Fruit fly (Drosophila melanogaster) whole organism, embryonic: ENCODE measurements around the gene Alg11.
A peak's percentile ranks its signal among the peaks of the same experiment; 100 is the strongest.

Experiments used
- Awh ChIP-seq: fragments of 200-800 bp; sonication (Bioruptor generic); IDR thresholded peaks from 2 replicates; pipeline ENCODE4, ENCODE4 v1.3.6; 2022; ENCODE audit warnings: missing biosample characterization, missing genetic modification characterization
- CG10565 ChIP-seq: fragments of 200-800 bp; sonication (Bioruptor generic); optimal IDR thresholded peaks from 3 replicates; lab custom pipeline; 2016; ENCODE audit warnings: missing biosample characterization, mild to moderate bottlenecking, missing genetic modification characterization
- CG10959 ChIP-seq: fragments of 200-800 bp; sonication (Bioruptor generic); IDR thresholded peaks from 2 replicates; pipeline ENCODE4 v1.3.6; 2022; ENCODE audit warnings: missing biosample characterization, missing genetic modification characterization
- CG12219 ChIP-seq: fragments of 200-800 bp; sonication (Bioruptor generic); optimal IDR thresholded peaks from 3 replicates; lab custom pipeline; 2018; ENCODE audit warnings: missing biosample characterization, mild to moderate bottlenecking, missing genetic modification characterization
- CG13287 ChIP-seq: fragments of 200-800 bp; sonication (Bioruptor generic); IDR thresholded peaks from 2 replicates; pipeline ENCODE4 v1.3.6; 2022; ENCODE audit warnings: missing biosample characterization, missing genetic modification characterization; ENCODE audit not compliant: partially characterized antibody
- CG14050 ChIP-seq: fragments of 200-800 bp; sonication (Bioruptor generic); IDR thresholded peaks from 3 replicates; pipeline ENCODE4 v1.3.6; 2022; ENCODE audit warnings: missing biosample characterization, missing genetic modification characterization
- CG14441 ChIP-seq: fragments of 200-800 bp; sonication (Bioruptor generic); IDR thresholded peaks from 2 replicates; pipeline ENCODE4 v1.3.6; 2022; ENCODE audit warnings: missing biosample characterization, missing genetic modification characterization
- CG14667 ChIP-seq: fragments of 200-800 bp; sonication (Bioruptor generic); IDR thresholded peaks from 2 replicates; pipeline ENCODE4 v1.3.6; 2022; ENCODE audit warnings: missing biosample characterization, missing genetic modification characterization
- CG14860 ChIP-seq: fragments of 200-800 bp; sonication (Bioruptor generic); IDR thresholded peaks from 3 replicates; pipeline ENCODE4 v1.3.6; 2022; ENCODE audit warnings: missing biosample characterization, missing genetic modification characterization; ENCODE audit not compliant: partially characterized antibody
- CG15011 ChIP-seq: fragments of 200-800 bp; sonication (Bioruptor generic); optimal IDR thresholded peaks from 3 replicates; lab custom pipeline; 2018; ENCODE audit warnings: missing biosample characterization, mild to moderate bottlenecking, missing genetic modification characterization
- CG15696 ChIP-seq: fragments of 200-800 bp; sonication (Bioruptor generic); optimal IDR thresholded peaks from 2 replicates; lab custom pipeline; 2019; ENCODE audit warnings: missing biosample characterization, mild to moderate bottlenecking, missing genetic modification characterization, moderate library complexity
- CG2129 ChIP-seq: fragments of 200-800 bp; sonication (Bioruptor generic); IDR thresholded peaks from 2 replicates; pipeline ENCODE4 v1.3.6; 2022; ENCODE audit warnings: missing biosample characterization, missing genetic modification characterization; ENCODE audit not compliant: partially characterized antibody
- CG2199 ChIP-seq: fragments of 200-800 bp; sonication (Bioruptor generic); IDR thresholded peaks from 3 replicates; pipeline ENCODE4 v1.3.6; 2022; ENCODE audit warnings: missing biosample characterization, missing genetic modification characterization
- CG31441 ChIP-seq: fragments of 200-800 bp; sonication (Bioruptor generic); IDR thresholded peaks from 2 replicates; pipeline ENCODE4 v1.3.6; 2022; ENCODE audit warnings: missing biosample characterization, missing genetic modification characterization
- CG3407 ChIP-seq: fragments of 200-800 bp; sonication (Bioruptor generic); optimal IDR thresholded peaks from 2 replicates; lab custom pipeline; 2018; ENCODE audit warnings: missing biosample characterization, mild to moderate bottlenecking, missing genetic modification characterization
- CG3847 ChIP-seq: fragments of 200-800 bp; sonication (Bioruptor generic); IDR thresholded peaks from 2 replicates; pipeline ENCODE4 v1.3.6; 2022; ENCODE audit warnings: missing biosample characterization, missing genetic modification characterization
- CG4328 ChIP-seq: fragments of 200-800 bp; sonication (Bioruptor generic); optimal IDR thresholded peaks from 3 replicates; lab custom pipeline; 2017; ENCODE audit warnings: missing biosample characterization, missing genetic modification reagents, missing genetic modification characterization
- CG4360 ChIP-seq: fragments of 200-800 bp; sonication (Bioruptor generic); IDR thresholded peaks from 2 replicates; pipeline ENCODE4 v1.3.6; 2022; ENCODE audit warnings: missing biosample characterization, missing genetic modification characterization
- CG8359 ChIP-seq: fragments of 200-800 bp; sonication (Bioruptor generic); optimal IDR thresholded peaks from 2 replicates; lab custom pipeline; 2017; ENCODE audit warnings: missing biosample characterization, mild to moderate bottlenecking, missing genetic modification characterization, borderline replicate concordance
- CG8944 ChIP-seq: fragments of 200-800 bp; sonication (Bioruptor generic); optimal IDR thresholded peaks from 3 replicates; lab custom pipeline; 2016; ENCODE audit warnings: missing biosample characterization, missing genetic modification characterization
- CHES-1-like ChIP-seq: fragments of 200-800 bp; sonication (Bioruptor generic); optimal IDR thresholded peaks from 2 replicates; lab custom pipeline; 2016; ENCODE audit warnings: missing biosample characterization, missing genetic modification characterization
- Dek ChIP-seq: fragments of 200-800 bp; sonication (Bioruptor generic); optimal IDR thresholded peaks from 3 replicates; lab custom pipeline; 2019; ENCODE audit warnings: missing biosample characterization, mild to moderate bottlenecking, missing genetic modification characterization, moderate library complexity
- ERR ChIP-seq: fragments of 200-800 bp; sonication (Bioruptor generic); optimal IDR thresholded peaks from 2 replicates; lab custom pipeline; 2016; ENCODE audit warnings: missing biosample characterization, missing genetic modification characterization
- Elba2 ChIP-seq: fragments of 200-800 bp; sonication (Bioruptor generic); optimal IDR thresholded peaks from 3 replicates; lab custom pipeline; 2016; ENCODE audit warnings: missing biosample characterization, missing genetic modification characterization
- Ets65A ChIP-seq: fragments of 200-800 bp; sonication (Bioruptor generic); peaks from one replicate; lab custom pipeline; 2016; ENCODE audit warnings: missing biosample characterization, missing genetic modification characterization
- Fer1 ChIP-seq: fragments of 200-800 bp; sonication (Bioruptor generic); optimal IDR thresholded peaks from 2 replicates; lab custom pipeline; 2017; ENCODE audit warnings: missing biosample characterization, mild to moderate bottlenecking, missing genetic modification characterization
- Hr78 ChIP-seq, 2 experiments: fragments of 200-800 bp in 1 of 2; fragments of >200 bp in 1 of 2; sonication (Bioruptor generic) in 1 of 2; optimal IDR thresholded peaks; 2 replicates each; lab custom pipeline; 2017 to 2019; ENCODE audit warnings: missing biosample characterization in 2 of 2, missing genetic modification characterization in 2 of 2, mild to moderate bottlenecking in 1 of 2, moderate library complexity in 1 of 2
- Jarid2 ChIP-seq: fragments of 200-800 bp; sonication (Bioruptor generic); optimal IDR thresholded peaks from 3 replicates; lab custom pipeline; 2017; ENCODE audit warnings: mild to moderate bottlenecking, missing biosample characterization, missing genetic modification reagents, missing genetic modification characterization
- Lhr ChIP-seq: fragments of 200-800 bp; sonication (Bioruptor generic); optimal IDR thresholded peaks from 3 replicates; lab custom pipeline; 2017; ENCODE audit warnings: mild to moderate bottlenecking, missing biosample characterization, missing genetic modification reagents, missing genetic modification characterization
- Nf-YB ChIP-seq: fragments of 200-800 bp; sonication (Bioruptor generic); optimal IDR thresholded peaks from 3 replicates; lab custom pipeline; 2019; ENCODE audit warnings: missing biosample characterization, mild to moderate bottlenecking, missing genetic modification characterization, moderate library complexity
- Optix ChIP-seq: fragments of 200-800 bp; sonication (Bioruptor generic); IDR thresholded peaks from 3 replicates; pipeline ENCODE4 v1.3.6; 2022; ENCODE audit warnings: missing biosample characterization, missing genetic modification characterization
- Sry-δ ChIP-seq: fragments of 200-800 bp; sonication (Bioruptor generic); optimal IDR thresholded peaks from 2 replicates; lab custom pipeline; 2016; ENCODE audit warnings: missing biosample characterization, missing genetic modification characterization
- Vsx1 ChIP-seq: fragments of 200-800 bp; sonication (Bioruptor generic); optimal IDR thresholded peaks from 2 replicates; lab custom pipeline; 2017; ENCODE audit warnings: missing biosample characterization, mild to moderate bottlenecking, missing genetic modification characterization, missing genetic modification reagents
- Xbp1 ChIP-seq: fragments of 200-800 bp; sonication (Bioruptor generic); optimal IDR thresholded peaks from 3 replicates; lab custom pipeline; 2016; ENCODE audit warnings: missing biosample characterization, mild to moderate bottlenecking, missing genetic modification characterization
- ato ChIP-seq: fragments of 200-800 bp; sonication (Bioruptor generic); IDR thresholded peaks from 2 replicates; pipeline ENCODE4 v1.3.6; 2022; ENCODE audit warnings: missing biosample characterization, missing genetic modification characterization; ENCODE audit not compliant: partially characterized antibody
- bab2 ChIP-seq: fragments of 200-800 bp; sonication (Bioruptor generic); optimal IDR thresholded peaks from 2 replicates; lab custom pipeline; 2016; ENCODE audit warnings: missing biosample characterization, missing genetic modification characterization
- cato ChIP-seq: fragments of 200-800 bp; sonication (Bioruptor generic); optimal IDR thresholded peaks from 2 replicates; lab custom pipeline; 2016; ENCODE audit warnings: missing biosample characterization, missing genetic modification characterization, borderline replicate concordance
- danr ChIP-seq: fragments of 200-800 bp; sonication (Bioruptor generic); IDR thresholded peaks from 2 replicates; pipeline ENCODE4 v1.3.6; 2022; ENCODE audit warnings: missing biosample characterization, missing genetic modification characterization
- grau ChIP-seq: fragments of 200-800 bp; optimal IDR thresholded peaks from 3 replicates; lab custom pipeline; 2019; ENCODE audit warnings: missing biosample characterization, mild to moderate bottlenecking, missing genetic modification characterization, moderate library complexity
- hth ChIP-seq: fragments of >200 bp; optimal IDR thresholded peaks from 2 replicates; lab custom pipeline; 2017; ENCODE audit warnings: inconsistent platforms
- odd ChIP-seq: fragments of 200-800 bp; sonication (Bioruptor generic); optimal IDR thresholded peaks from 2 replicates; lab custom pipeline; 2017; ENCODE audit warnings: missing biosample characterization, mild to moderate bottlenecking, missing genetic modification characterization
- peb ChIP-seq: fragments of 200-800 bp; sonication (Bioruptor generic); IDR thresholded peaks from 2 replicates; pipeline ENCODE4 v1.3.6; 2022; ENCODE audit warnings: missing biosample characterization, missing genetic modification characterization
- pfk ChIP-seq: fragments of 200-800 bp; sonication (Bioruptor generic); optimal IDR thresholded peaks from 2 replicates; lab custom pipeline; 2018; ENCODE audit warnings: missing biosample characterization, mild to moderate bottlenecking, missing genetic modification characterization, moderate library complexity
- slou ChIP-seq: fragments of 200-800 bp; sonication (Bioruptor generic); optimal IDR thresholded peaks from 3 replicates; lab custom pipeline; 2016; ENCODE audit warnings: missing biosample characterization, missing genetic modification characterization
- ssp ChIP-seq: fragments of 200-800 bp; sonication (Bioruptor generic); IDR thresholded peaks from 2 replicates; pipeline ENCODE4 v1.3.6; 2022; ENCODE audit warnings: missing biosample characterization, missing genetic modification characterization
- sug ChIP-seq: fragments of 200-800 bp; optimal IDR thresholded peaks from 2 replicates; lab custom pipeline; 2019; ENCODE audit warnings: missing biosample characterization, mild to moderate bottlenecking, missing genetic modification characterization, moderate library complexity
- tap ChIP-seq: fragments of 200-800 bp; optimal IDR thresholded peaks from 3 replicates; lab custom pipeline; 2019; ENCODE audit warnings: missing biosample characterization, mild to moderate bottlenecking, missing genetic modification characterization, moderate library complexity
- ttk ChIP-seq: fragments of 200-800 bp; sonication (Bioruptor generic); IDR thresholded peaks from 2 replicates; pipeline ENCODE4 v2.1.2; 2022; ENCODE audit warnings: missing biosample characterization, missing genetic modification characterization
- twi ChIP-seq: fragments of 200-800 bp; optimal IDR thresholded peaks from 2 replicates; lab custom pipeline; 2019; ENCODE audit warnings: missing biosample characterization, mild to moderate bottlenecking, missing genetic modification characterization, moderate library complexity
- zfh1 ChIP-seq: fragments of 200-800 bp; sonication (Bioruptor generic); IDR thresholded peaks from 3 replicates; pipeline ENCODE4 v1.3.6; 2022; ENCODE audit warnings: missing biosample characterization, missing genetic modification characterization
- zfh2 ChIP-seq: fragments of 200-800 bp; sonication (Bioruptor generic); optimal IDR thresholded peaks from 2 replicates; lab custom pipeline; 2016; ENCODE audit warnings: missing biosample characterization, missing genetic modification characterization

Alg11 gene

dm6 chr3L:21652768-21653167 is 27.2 kb downstream of the Alg11 start (continued):
- TF ChIP-seq zfh2 (GFP tag; lab: Kevin White, UChicago) (peak; percentile 40), CG8359 (GFP tag; lab: Kevin White, UChicago) (no peak), ttk (GFP tag; lab: Robert Waterston, UW) (no peak; the same call in 1 of the 2 replicates), danr (no peak), CG3407 (peak; percentile 37), CG2199 (GFP tag; lab: Robert Waterston, UW) (peak; percentile 93), CG14441 (peak; percentile 62), peb (peak; percentile 39; the same call in 1 of the 2 replicates), slou (GFP tag; lab: Kevin White, UChicago) (peak; percentile 56), Lhr (peak; percentile 85), CG2129 (GFP tag; lab: Robert Waterston, UW) (no peak), Fer1 (no peak), ssp (GFP tag; lab: Robert Waterston, UW) (peak; percentile 32; the same call in 1 of the 2 replicates), zfh1 (peak; percentile 60; the same call in 2 of the 3 replicates), tap (no peak), CG31441 (peak; percentile 37; the same call in 1 of the 2 replicates), CG14050 (GFP tag; lab: Robert Waterston, UW) (no peak), Jarid2 (GFP tag; lab: Kevin White, UChicago) (peak; percentile 35), CG4328 (GFP tag; lab: Kevin White, UChicago) (peak; percentile 33), Hr78 (GFP tag; optimal IDR thresholded peaks at IDR 0.05; lab: Kevin White, UChicago) (peak in 1 of 2 experiments; percentile 12), ERR (GFP tag; lab: Kevin White, UChicago) (peak; percentile 21), CG14860 (GFP tag; lab: Robert Waterston, UW) (no peak), Awh (GFP tag; lab: Robert Waterston, UW) (no peak), CG15696 (peak; percentile 86), CG14667 (GFP tag; lab: Robert Waterston, UW) (peak; percentile 61), hth (no peak), twi (tag; lab: Kevin White, UChicago) (peak; percentile 59), ato (GFP tag; lab: Robert Waterston, UW) (no peak), Sry-δ (GFP tag; lab: Kevin White, UChicago) (peak; percentile 33), CG8944 (peak; percentile 80), Nf-YB (GFP tag; lab: Kevin White, UChicago) (no peak), CG3847 (GFP tag; lab: Robert Waterston, UW) (peak; percentile 61), Dek (tag; lab: Kevin White, UChicago) (peak; percentile 57), Xbp1 (peak; percentile 92), CG13287 (GFP tag; lab: Robert Waterston, UW) (peak; percentile 27; the same call in 1 of the 2 replicates), CG4360 (no peak), CG15011 (no peak), Optix (GFP tag; lab: Robert Waterston, UW) (peak; percentile 65), sug (peak; percentile 59), grau (peak; percentile 74), pfk (GFP tag; lab: Kevin White, UChicago) (no peak), Vsx1 (GFP tag; lab: Kevin White, UChicago) (no peak), cato (GFP tag; lab: Kevin White, UChicago) (peak; percentile 57), Elba2 (peak; percentile 59), CHES-1-like (GFP tag; lab: Kevin White, UChicago) (peak; percentile 43), CG12219 (peak; percentile 10), odd (GFP tag; lab: Kevin White, UChicago) (no peak), CG10565 (GFP tag; lab: Kevin White, UChicago) (peak; percentile 5), Ets65A (GFP tag; lab: Kevin White, UChicago) (peak; percentile 97), CG10959 (peak; percentile 69), bab2 (GFP tag; lab: Kevin White, UChicago) (peak; percentile 74)
